Fruit fly (Drosophila melanogaster) whole organism, embryonic: ENCODE measurements around the gene nAChRalpha6.

ENCODE experiments used
- Aef1 ChIP-seq: fragments of 200-800 bp; sonication (Bioruptor generic); IDR thresholded peaks from 3 replicates; pipeline ENCODE4 v1.3.6; 2022; ENCODE audit warnings: missing biosample characterization, missing genetic modification characterization
- Atf3 ChIP-seq: fragments of 200-800 bp; sonication (Bioruptor generic); optimal IDR thresholded peaks from 3 replicates; lab custom pipeline; 2016; ENCODE audit warnings: missing biosample characterization, missing genetic modification characterization
- BEAF-32 ChIP-seq: fragments of 200-800 bp; sonication (Bioruptor generic); optimal IDR thresholded peaks from 3 replicates; lab custom pipeline; 2017; ENCODE audit warnings: missing biosample characterization, missing genetic modification characterization, mild to moderate bottlenecking, moderate library complexity, missing genetic modification reagents
- C15 ChIP-seq: fragments of 200-800 bp; sonication (Bioruptor generic); IDR thresholded peaks from 3 replicates; pipeline ENCODE4 v1.3.6; 2022; ENCODE audit warnings: missing biosample characterization, missing genetic modification characterization
- CG11398 ChIP-seq: fragments of 200-800 bp; sonication (Bioruptor generic); optimal IDR thresholded peaks from 2 replicates; lab custom pipeline; 2016; ENCODE audit warnings: missing biosample characterization, missing genetic modification characterization
- CG11560 ChIP-seq: fragments of 200-800 bp; sonication (Bioruptor generic); IDR thresholded peaks from 3 replicates; pipeline ENCODE4 v1.3.6; 2022; ENCODE audit warnings: missing biosample characterization, missing genetic modification characterization
- CG12104 ChIP-seq: fragments of 200-800 bp; sonication (Bioruptor generic); optimal IDR thresholded peaks from 3 replicates; lab custom pipeline; 2016; ENCODE audit warnings: missing biosample characterization, missing genetic modification characterization
- CG12942 ChIP-seq: fragments of 200-800 bp; sonication (Bioruptor generic); optimal IDR thresholded peaks from 3 replicates; lab custom pipeline; 2016; ENCODE audit warnings: missing biosample characterization, missing genetic modification characterization
- CG14014 ChIP-seq: fragments of 200-800 bp; sonication (Bioruptor generic); IDR thresholded peaks from 2 replicates; pipeline ENCODE4 v1.3.6; 2022; ENCODE audit warnings: missing biosample characterization, missing genetic modification characterization
- CG14050 ChIP-seq: fragments of 200-800 bp; sonication (Bioruptor generic); IDR thresholded peaks from 3 replicates; pipeline ENCODE4 v1.3.6; 2022; ENCODE audit warnings: missing biosample characterization, missing genetic modification characterization
- CG14667 ChIP-seq: fragments of 200-800 bp; sonication (Bioruptor generic); IDR thresholded peaks from 2 replicates; pipeline ENCODE4 v1.3.6; 2022; ENCODE audit warnings: missing biosample characterization, missing genetic modification characterization
- CG16779 ChIP-seq: fragments of 200-800 bp; sonication (Bioruptor generic); IDR thresholded peaks from 2 replicates; pipeline ENCODE4 v1.3.6; 2022; ENCODE audit warnings: missing biosample characterization, missing genetic modification characterization
- CG2120 ChIP-seq: fragments of 200-800 bp; sonication (Bioruptor generic); optimal IDR thresholded peaks from 3 replicates; lab custom pipeline; 2016; ENCODE audit warnings: missing biosample characterization, missing genetic modification characterization
- CG2889 ChIP-seq: fragments of 200-800 bp; sonication (Bioruptor generic); IDR thresholded peaks from 3 replicates; pipeline ENCODE4 v1.3.6; 2022; ENCODE audit warnings: missing biosample characterization, missing genetic modification characterization
- CG32532 ChIP-seq: fragments of 200-800 bp; sonication (Bioruptor generic); IDR thresholded peaks from 2 replicates; pipeline ENCODE4 v1.3.6; 2022; ENCODE audit warnings: missing biosample characterization, missing genetic modification characterization
- CG5180 ChIP-seq: fragments of 200-800 bp; sonication (Bioruptor generic); optimal IDR thresholded peaks from 3 replicates; lab custom pipeline; 2017; ENCODE audit warnings: missing biosample characterization, missing genetic modification characterization, mild to moderate bottlenecking, moderate library complexity, missing genetic modification reagents
- CG9437 ChIP-seq: fragments of 200-800 bp; sonication (Bioruptor generic); optimal IDR thresholded peaks from 2 replicates; lab custom pipeline; 2018; ENCODE audit warnings: missing biosample characterization, mild to moderate bottlenecking, missing genetic modification characterization
- CHES-1-like ChIP-seq: fragments of 200-800 bp; sonication (Bioruptor generic); optimal IDR thresholded peaks from 2 replicates; lab custom pipeline; 2016; ENCODE audit warnings: missing biosample characterization, missing genetic modification characterization
- CrebB ChIP-seq: fragments of 200-800 bp; sonication (Bioruptor generic); optimal IDR thresholded peaks from 3 replicates; lab custom pipeline; 2018; ENCODE audit warnings: missing biosample characterization, mild to moderate bottlenecking, missing genetic modification characterization
- E2f2 ChIP-seq: fragments of 200-800 bp; sonication (Bioruptor generic); IDR thresholded peaks from 2 replicates; pipeline ENCODE4 v1.3.6; 2022; ENCODE audit warnings: missing biosample characterization, missing genetic modification characterization
- Hmx ChIP-seq: fragments of 200-800 bp; sonication (Bioruptor generic); optimal IDR thresholded peaks from 2 replicates; lab custom pipeline; 2016; ENCODE audit warnings: missing biosample characterization, missing genetic modification characterization
- Hr51 ChIP-seq, 2 experiments: fragments of 200-800 bp; sonication (Bioruptor generic); optimal IDR thresholded peaks; 2 replicates in 1 of 2; 3 replicates in 1 of 2; lab custom pipeline; 2016 to 2018; ENCODE audit warnings: missing biosample characterization in 2 of 2, missing genetic modification characterization in 2 of 2, mild to moderate bottlenecking in 1 of 2, moderate library complexity in 1 of 2
- Kr ChIP-seq: fragments of 200-800 bp; sonication (Bioruptor generic); optimal IDR thresholded peaks from 2 replicates; lab custom pipeline; 2017; ENCODE audit warnings: missing biosample characterization, mild to moderate bottlenecking, missing genetic modification characterization
- Lpt ChIP-seq: fragments of >200 bp; optimal IDR thresholded peaks from 2 replicates; lab custom pipeline; 2018; ENCODE audit warnings: missing biosample characterization, missing genetic modification characterization
- MBD-R2 ChIP-seq: fragments of 200-800 bp; sonication (Bioruptor generic); IDR thresholded peaks from 2 replicates; pipeline ENCODE4 v1.3.6; 2022; ENCODE audit warnings: missing biosample characterization, missing genetic modification characterization
- Mes4 ChIP-seq: fragments of 200-800 bp; sonication (Bioruptor generic); optimal IDR thresholded peaks from 2 replicates; lab custom pipeline; 2016; ENCODE audit warnings: missing biosample characterization, missing genetic modification characterization
- NC2α ChIP-seq: fragments of 200-800 bp; sonication (Bioruptor generic); optimal IDR thresholded peaks from 2 replicates; lab custom pipeline; 2016; ENCODE audit warnings: missing biosample characterization, missing genetic modification characterization
- Neu2 ChIP-seq: fragments of 200-800 bp; sonication (Bioruptor generic); optimal IDR thresholded peaks from 3 replicates; lab custom pipeline; 2016; ENCODE audit warnings: missing biosample characterization, missing genetic modification characterization, borderline replicate concordance
- Nf-YB ChIP-seq: fragments of 200-800 bp; sonication (Bioruptor generic); optimal IDR thresholded peaks from 3 replicates; lab custom pipeline; 2019; ENCODE audit warnings: missing biosample characterization, mild to moderate bottlenecking, missing genetic modification characterization, moderate library complexity
- Opbp ChIP-seq: fragments of 200-800 bp; sonication (Bioruptor generic); IDR thresholded peaks from 3 replicates; pipeline ENCODE4 v1.3.6; 2022; ENCODE audit warnings: missing biosample characterization, missing genetic modification characterization; ENCODE audit not compliant: partially characterized antibody
- Scr ChIP-seq: fragments of 200-800 bp; sonication (Bioruptor generic); IDR thresholded peaks from 2 replicates; pipeline ENCODE4 v1.3.6; 2022; ENCODE audit warnings: missing biosample characterization, missing genetic modification characterization; ENCODE audit not compliant: partially characterized antibody
- Taf1 ChIP-seq: fragments of 200-800 bp; sonication (Bioruptor generic); IDR thresholded peaks from 2 replicates; pipeline ENCODE4 v1.3.6; 2022; ENCODE audit warnings: missing biosample characterization, missing genetic modification characterization
- Trl ChIP-seq, 3 experiments: fragments of >200 bp in 2 of 3; fragments of 200-800 bp in 1 of 3; sonication (Bioruptor generic) in 1 of 3; optimal IDR thresholded peaks; 2 replicates in 1 of 3; 3 replicates in 2 of 3; lab custom pipeline; 2016 to 2017; ENCODE audit warnings: missing biosample characterization in 1 of 3, missing genetic modification characterization in 1 of 3
- cato ChIP-seq: fragments of 200-800 bp; sonication (Bioruptor generic); optimal IDR thresholded peaks from 2 replicates; lab custom pipeline; 2016; ENCODE audit warnings: missing biosample characterization, missing genetic modification characterization, borderline replicate concordance
- dati ChIP-seq: fragments of 200-800 bp; sonication (Bioruptor generic); IDR thresholded peaks from 2 replicates; pipeline ENCODE4 v1.3.6; 2022; ENCODE audit warnings: missing biosample characterization, missing genetic modification characterization
- fu2 ChIP-seq: fragments of 200-800 bp; sonication (Bioruptor generic); optimal IDR thresholded peaks from 2 replicates; lab custom pipeline; 2016; ENCODE audit warnings: missing biosample characterization, missing genetic modification characterization
- gce ChIP-seq: fragments of 200-800 bp; sonication (Bioruptor generic); IDR thresholded peaks from 3 replicates; pipeline ENCODE4 v1.3.6; 2022; ENCODE audit warnings: missing biosample characterization, missing genetic modification characterization
- gem ChIP-seq: fragments of 200-800 bp; sonication (Bioruptor generic); optimal IDR thresholded peaks from 2 replicates; lab custom pipeline; 2019; ENCODE audit warnings: missing biosample characterization, mild to moderate bottlenecking, missing genetic modification characterization, moderate library complexity
- knrl ChIP-seq: fragments of 200-800 bp; sonication (Bioruptor generic); IDR thresholded peaks from 3 replicates; pipeline ENCODE4 v1.3.6; 2022; ENCODE audit warnings: missing biosample characterization, missing genetic modification characterization; ENCODE audit not compliant: partially characterized antibody
- lbe ChIP-seq: fragments of 200-800 bp; sonication (Bioruptor generic); optimal IDR thresholded peaks from 2 replicates; lab custom pipeline; 2016; ENCODE audit warnings: missing biosample characterization, mild to moderate bottlenecking, missing genetic modification characterization
- lola ChIP-seq, 3 experiments: fragments of >200 bp in 2 of 3; fragments of 200-800 bp in 1 of 3; sonication (Bioruptor generic) in 1 of 3; optimal IDR thresholded peaks; 2 replicates each; lab custom pipeline; 2017 to 2019; ENCODE audit warnings: missing biosample characterization in 3 of 3, missing genetic modification characterization in 3 of 3, mild to moderate bottlenecking in 1 of 3, moderate library complexity in 1 of 3
- nerfin-2 ChIP-seq: fragments of 200-800 bp; sonication (Bioruptor generic); IDR thresholded peaks from 2 replicates; pipeline ENCODE4 v1.3.6; 2022; ENCODE audit warnings: missing biosample characterization, missing genetic modification characterization; ENCODE audit not compliant: partially characterized antibody
- oc ChIP-seq: fragments of 200-800 bp; sonication (Bioruptor generic); optimal IDR thresholded peaks from 2 replicates; lab custom pipeline; 2018; ENCODE audit warnings: missing biosample characterization, mild to moderate bottlenecking, missing genetic modification characterization, moderate library complexity
- onecut ChIP-seq: fragments of 200-800 bp; sonication (Bioruptor generic); IDR thresholded peaks from 2 replicates; pipeline ENCODE4 v1.3.6; 2022; ENCODE audit warnings: missing biosample characterization, missing genetic modification characterization
- pnt ChIP-seq: fragments of 200-800 bp; sonication (Bioruptor generic); optimal IDR thresholded peaks from 3 replicates; lab custom pipeline; 2016; ENCODE audit warnings: missing biosample characterization, missing genetic modification characterization
- pzg ChIP-seq: fragments of 200-800 bp; sonication (Bioruptor generic); optimal IDR thresholded peaks from 3 replicates; lab custom pipeline; 2018; ENCODE audit warnings: missing biosample characterization, mild to moderate bottlenecking, missing genetic modification characterization, moderate library complexity
- ssp ChIP-seq: fragments of 200-800 bp; sonication (Bioruptor generic); IDR thresholded peaks from 2 replicates; pipeline ENCODE4 v1.3.6; 2022; ENCODE audit warnings: missing biosample characterization, missing genetic modification characterization
- tna ChIP-seq: fragments of 200-800 bp; sonication (Bioruptor generic); IDR thresholded peaks from 2 replicates; pipeline ENCODE4 v1.3.6; 2022; ENCODE audit warnings: missing biosample characterization, missing genetic modification characterization; ENCODE audit not compliant: partially characterized antibody
- zen ChIP-seq: fragments of 200-800 bp; sonication (Bioruptor generic); optimal IDR thresholded peaks from 3 replicates; lab custom pipeline; 2018; ENCODE audit warnings: missing biosample characterization, mild to moderate bottlenecking, missing genetic modification characterization, moderate library complexity
- zen2 ChIP-seq: fragments of 200-800 bp; sonication (Bioruptor generic); IDR thresholded peaks from 3 replicates; pipeline ENCODE4 v1.3.6; 2022; ENCODE audit warnings: missing biosample characterization, missing genetic modification characterization; ENCODE audit not compliant: partially characterized antibody

The nAChRalpha6 gene

DNA sequence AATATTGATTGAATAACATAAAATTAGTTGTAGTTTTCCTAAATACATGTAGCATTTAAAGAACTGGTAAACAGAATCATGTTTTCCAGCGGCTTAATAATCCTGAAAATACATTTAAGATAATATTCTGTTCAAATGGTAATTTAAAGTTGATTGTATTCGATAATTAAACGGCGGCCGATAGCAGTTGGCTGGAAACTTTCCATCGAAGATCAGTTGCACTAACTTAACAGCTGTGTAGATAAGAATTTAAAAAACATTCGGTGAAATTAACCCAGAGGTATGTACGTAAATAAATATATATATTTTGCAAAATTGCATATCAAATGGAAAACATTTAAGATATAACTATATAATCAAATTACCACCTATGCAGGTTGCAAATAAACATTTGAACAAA is 33.9 kb upstream of the nAChRalpha6 start, which contains the start of gene CG4594 (continued):
- TF ChIP-seq tna (GFP tag; lab: Robert Waterston, UW), result peak; percentile 16; the same call in 1 of the 2 replicates
- TF ChIP-seq CG32532 (GFP tag; lab: Robert Waterston, UW), result no peak
- no peak for TF ChIP-seq CG14014 (GFP tag; lab: Robert Waterston, UW)
- TF ChIP-seq lola (GFP tag; optimal IDR thresholded peaks at IDR 0.05; lab: Kevin White, UChicago), result no peak
- TF ChIP-seq nerfin-2 (GFP tag; lab: Robert Waterston, UW), result peak; percentile 41; the same call in 1 of the 2 replicates
- TF ChIP-seq zen (tag; lab: Kevin White, UChicago), result no peak
- no peak for TF ChIP-seq CG2120 (GFP tag; lab: Kevin White, UChicago)
- no peak for TF ChIP-seq Trl (optimal IDR thresholded peaks at IDR 0.05; lab: Kevin White, UChicago)
- no peak for TF ChIP-seq Trl (GFP tag; optimal IDR thresholded peaks at IDR 0.05; lab: Kevin White, UChicago)
- TF ChIP-seq CG5180, result no peak
- no peak for TF ChIP-seq CG2889
- no peak for TF ChIP-seq gce (GFP tag; lab: Robert Waterston, UW)
- TF ChIP-seq Opbp, result no peak
- no peak for TF ChIP-seq CHES-1-like (GFP tag; lab: Kevin White, UChicago)
- TF ChIP-seq onecut (GFP tag; lab: Robert Waterston, UW), result no peak
- no peak for TF ChIP-seq C15 (GFP tag; lab: Robert Waterston, UW)
- no peak for TF ChIP-seq pnt (GFP tag; lab: Kevin White, UChicago)
- TF ChIP-seq pzg (GFP tag; lab: Kevin White, UChicago), result peak; percentile 17
- no peak for TF ChIP-seq cato (GFP tag; lab: Kevin White, UChicago)
- TF ChIP-seq CG16779 (GFP tag; lab: Robert Waterston, UW), result no peak
- no peak for TF ChIP-seq CrebB (tag; lab: Kevin White, UChicago)
- TF ChIP-seq Aef1 (GFP tag; lab: Robert Waterston, UW), result no peak
- TF ChIP-seq Mes4, result no peak
- TF ChIP-seq oc, result no peak
- TF ChIP-seq knrl, result no peak
- no peak for TF ChIP-seq Taf1 (GFP tag; lab: Robert Waterston, UW)
- no peak for TF ChIP-seq Nf-YB
- no peak for TF ChIP-seq Kr (GFP tag; lab: Kevin White, UChicago)
- no peak for TF ChIP-seq dati (GFP tag; lab: Robert Waterston, UW)
- TF ChIP-seq CG14050 (GFP tag; lab: Robert Waterston, UW), result no peak
- TF ChIP-seq CG14667 (GFP tag; lab: Robert Waterston, UW), result no peak
- TF ChIP-seq CG9437, result no peak
- 0 out of 2 replicates have a peak, but pooled peaks have one; percentile 32 for TF ChIP-seq Scr
- peak; percentile 92 for TF ChIP-seq CG11560 (tag; lab: Robert Waterston, UW)
- no peak for TF ChIP-seq lbe (GFP tag; lab: Kevin White, UChicago)
- no peak for TF ChIP-seq fu2 (GFP tag; lab: Kevin White, UChicago)
- TF ChIP-seq CG12104 (GFP tag; lab: Kevin White, UChicago), result no peak
- peak; percentile 80 for TF ChIP-seq E2f2
- TF ChIP-seq Neu2, result no peak
- no peak for TF ChIP-seq Hmx
- no peak for TF ChIP-seq zen2 (GFP tag; lab: Robert Waterston, UW)
- no peak for TF ChIP-seq BEAF-32 (GFP tag; lab: Kevin White, UChicago)
- TF ChIP-seq Hr51 (GFP tag; optimal IDR thresholded peaks at IDR 0.05; lab: Kevin White, UChicago), result no peak
- no peak for TF ChIP-seq gem (tag; lab: Kevin White, UChicago)
- no peak for TF ChIP-seq Atf3
- TF ChIP-seq Lpt (GFP tag; lab: Kevin White, UChicago), result no peak
- TF ChIP-seq CG12942 (GFP tag; lab: Kevin White, UChicago), result no peak
- no peak for TF ChIP-seq CG11398 (GFP tag; lab: Kevin White, UChicago)
- TF ChIP-seq NC2α (GFP tag; lab: Kevin White, UChicago), result no peak
- 0 out of 2 replicates have a peak, but pooled peaks have one; percentile 8 for TF ChIP-seq MBD-R2 (GFP tag; lab: Robert Waterston, UW)
- no peak for TF ChIP-seq ssp
